Fruit fly (Drosophila melanogaster): ENCODE measurements around the gene CG8031.

dm6 chr3R:13041750-13042149 is 30.6 kb upstream of the CG8031 start, which contains the start of gene CG11670:
- TF ChIP-seq CG9948 (tag; optimal IDR thresholded peaks at IDR 0.05) (no peak), CG8301 (tag; optimal IDR thresholded peaks at IDR 0.05) (no peak), Pif1A (GFP tag; optimal IDR thresholded peaks at IDR 0.05) (no peak), D1 (tag; optimal IDR thresholded peaks at IDR 0.05) (no peak), gl (tag; optimal IDR thresholded peaks at IDR 0.05) (no peak), Snoo (tag; optimal IDR thresholded peaks at IDR 0.05) (no peak), Ets98B (GFP tag; IDR thresholded peaks at IDR 0.05) (no peak), Pif1B (GFP tag; optimal IDR thresholded peaks at IDR 0.05) (no peak), CG32121 (GFP tag; IDR thresholded peaks at IDR 0.05) (no peak)

Data from whole organism, pupa.